Worm (Caenorhabditis elegans) whole organism, L2 larva: ENCODE results near the gene frm-10.

ENCODE experiments used
- C34F6.9 ChIP-seq: fragments of 150-350 bp; optimal IDR thresholded peaks from 2 replicates; lab custom pipeline; 2014; ENCODE audit warnings: missing biosample characterization, missing genetic modification characterization
- ama-1 ChIP-seq: fragments of 150-350 bp; optimal IDR thresholded peaks from 2 replicates; lab custom pipeline; 2018; ENCODE audit warnings: inconsistent platforms
- dmd-4 ChIP-seq: sonication (generic microtip); optimal IDR thresholded peaks from 2 replicates; lab custom pipeline; 2017; ENCODE audit warnings: missing biosample characterization, missing genetic modification characterization
- egl-27 ChIP-seq: sonication (generic microtip); optimal IDR thresholded peaks from 3 replicates; lab custom pipeline; 2017; ENCODE audit warnings: missing biosample characterization, missing genetic modification reagents, missing genetic modification characterization
- elt-3 ChIP-seq: sonication (generic microtip); optimal IDR thresholded peaks from 2 replicates; lab custom pipeline; 2017; ENCODE audit warnings: missing biosample characterization, missing genetic modification characterization
- lin-11 ChIP-seq: fragments of 150-350 bp; sonication (generic microtip); optimal IDR thresholded peaks from 2 replicates; lab custom pipeline; 2014; ENCODE audit warnings: missing biosample characterization, missing genetic modification characterization, inconsistent platforms, mixed read lengths
- lin-13 ChIP-seq: fragments of 150-350 bp; optimal IDR thresholded peaks from 2 replicates; lab custom pipeline; 2014; ENCODE audit warnings: missing biosample characterization, missing genetic modification reagents, missing genetic modification characterization
- lin-39 ChIP-seq: fragments of 150-350 bp; optimal IDR thresholded peaks from 2 replicates; lab custom pipeline; 2014; ENCODE audit warnings: missing biosample characterization, missing genetic modification reagents, missing genetic modification characterization
- lsy-2 ChIP-seq, 2 experiments: fragments of 150-350 bp in 1 of 2; sonication (generic microtip) in 1 of 2; optimal IDR thresholded peaks; 2 replicates each; lab custom pipeline; 2014 to 2017; ENCODE audit warnings: missing biosample characterization in 2 of 2, missing genetic modification characterization in 2 of 2
- nhr-12 ChIP-seq: fragments of 150-350 bp; optimal IDR thresholded peaks from 2 replicates; lab custom pipeline; 2014; ENCODE audit warnings: missing biosample characterization, missing genetic modification characterization
- snpc-4 ChIP-seq: fragments of 150-350 bp; optimal IDR thresholded peaks from 2 replicates; lab custom pipeline; 2014; ENCODE audit warnings: missing biosample characterization, missing genetic modification characterization
- unc-62 ChIP-seq: fragments of 150-350 bp; optimal IDR thresholded peaks from 2 replicates; lab custom pipeline; 2014; ENCODE audit warnings: missing biosample characterization, missing genetic modification reagents, missing genetic modification characterization
- ztf-1 ChIP-seq: fragments of 200-800 bp; sonication (Bioruptor generic); conservative IDR thresholded peaks from 2 replicates; pipeline ENCODE4 v1.3.6; 2022; ENCODE audit warnings: missing genetic modification characterization, missing compliant biosample characterization

ce11 chrV:13426764-13427163, 36.2 kb upstream of the frm-10 start, which contains the start of gene srd-18:
- no peak for TF ChIP-seq lin-11 (tag; lab: Kevin White, UChicago)
- no peak for TF ChIP-seq C34F6.9 (tag; lab: Kevin White, UChicago)
- TF ChIP-seq egl-27: no peak
- TF ChIP-seq dmd-4: no peak
- TF ChIP-seq elt-3 (tag; lab: Kevin White, UChicago): no peak
- TF ChIP-seq unc-62 (GFP tag; lab: Kevin White, UChicago): no peak
- no peak for TF ChIP-seq lin-39 (tag; lab: Kevin White, UChicago)
- TF ChIP-seq snpc-4 (tag; lab: Kevin White, UChicago): no peak
- TF ChIP-seq lsy-2 (tag; optimal IDR thresholded peaks at IDR 0.05; lab: Kevin White, UChicago): no peak
- no peak for TF ChIP-seq nhr-12 (tag; lab: Kevin White, UChicago)
- TF ChIP-seq lin-13: no peak
- TF ChIP-seq ztf-1 (GFP tag; lab: Robert Waterston, UW): no peak
- no peak for TF ChIP-seq ama-1
